Worm (Caenorhabditis elegans) whole organism, midembryonic: ENCODE results near the gene col-123.

ENCODE experiments used
- T22C8.4 ChIP-seq: fragments of 200-800 bp; sonication (Bioruptor generic); IDR thresholded peaks from 2 replicates; pipeline ENCODE4 v1.3.6; 2022; ENCODE audit warnings: missing genetic modification characterization, missing compliant biosample characterization
- cog-1 ChIP-seq: sonication (generic microtip); optimal IDR thresholded peaks from 2 replicates; lab custom pipeline; 2016; ENCODE audit warnings: missing genetic modification characterization, missing compliant biosample characterization
- flt-1 ChIP-seq: fragments of 200-800 bp; sonication (Bioruptor generic); IDR thresholded peaks from 2 replicates; pipeline ENCODE4 v1.3.6; 2022; ENCODE audit warnings: missing genetic modification characterization, missing compliant biosample characterization
- klf-2 ChIP-seq: fragments of 200-800 bp; sonication (Bioruptor generic); conservative IDR thresholded peaks from 2 replicates; pipeline ENCODE4 v1.3.6; 2022; ENCODE audit warnings: missing genetic modification reagents, missing genetic modification characterization, missing compliant biosample characterization
- med-1 ChIP-seq: sonication (generic microtip); optimal IDR thresholded peaks from 2 replicates; lab custom pipeline; 2017; ENCODE audit warnings: missing genetic modification characterization, mild to moderate bottlenecking, missing compliant biosample characterization, antibody characterized with exemption, missing genetic modification reagents; ENCODE audit not compliant: insufficient read depth
- ref-1 ChIP-seq: fragments of 200-800 bp; sonication (Bioruptor generic); conservative IDR thresholded peaks from 2 replicates; pipeline ENCODE4 v1.3.6; 2022; ENCODE audit warnings: missing genetic modification reagents, missing genetic modification characterization, missing compliant biosample characterization
- tab-1 ChIP-seq: fragments of 200-800 bp; sonication (Bioruptor generic); IDR thresholded peaks from 2 replicates; pipeline ENCODE4 v1.3.6; 2022; ENCODE audit warnings: missing genetic modification characterization, missing compliant biosample characterization
- ztf-23 ChIP-seq: fragments of 200-800 bp; sonication (Bioruptor generic); IDR thresholded peaks from 2 replicates; pipeline ENCODE4 v1.3.6; 2022; ENCODE audit warnings: missing genetic modification reagents, missing genetic modification characterization, missing compliant biosample characterization
- ztf-29 ChIP-seq: fragments of 200-800 bp; sonication (Bioruptor generic); IDR thresholded peaks from 2 replicates; pipeline ENCODE4 v1.3.6; 2022; ENCODE audit warnings: missing genetic modification reagents, missing genetic modification characterization, missing compliant biosample characterization

DNA sequence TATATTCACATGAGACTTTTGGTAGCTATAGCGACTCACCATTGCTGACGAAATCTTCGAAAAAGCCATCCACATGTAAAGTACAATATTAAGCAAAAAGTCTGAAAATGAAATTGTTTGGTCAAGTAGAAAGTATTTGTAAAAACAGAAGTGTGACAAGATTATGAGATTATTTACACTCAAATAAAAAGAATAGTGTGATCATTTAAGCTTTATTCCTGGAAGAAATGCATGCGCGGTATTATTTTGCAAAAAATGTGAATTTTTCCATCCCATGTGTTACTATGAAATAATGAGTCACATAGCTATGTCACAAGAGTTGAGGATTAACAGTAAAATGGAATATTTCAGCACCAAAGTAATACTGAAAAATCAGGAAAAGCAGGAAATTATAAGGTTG is 11.1 kb upstream of the col-123 start, which contains the start of gene dct-15:
- no peak for TF ChIP-seq med-1 (GFP tag; lab: Kevin White, UChicago)
- no peak for TF ChIP-seq ztf-23 (GFP tag; lab: Robert Waterston, UW)
- no peak for TF ChIP-seq T22C8.4 (GFP tag; lab: Robert Waterston, UW)
- no peak for TF ChIP-seq cog-1 (tag; lab: Kevin White, UChicago)
- no peak for TF ChIP-seq klf-2 (GFP tag; lab: Robert Waterston, UW)
- no peak for TF ChIP-seq flt-1
- no peak for TF ChIP-seq tab-1 (GFP tag; lab: Robert Waterston, UW)
- TF ChIP-seq ref-1, result no peak
- no peak for TF ChIP-seq ztf-29 (GFP tag; lab: Robert Waterston, UW)
